Fruit fly (Drosophila melanogaster) whole organism, embryonic: ENCODE measurements around the gene CG14326.

ENCODE experiments used
- ATbp ChIP-seq: fragments of 200-800 bp; sonication (Bioruptor generic); optimal IDR thresholded peaks from 2 replicates; lab custom pipeline; 2017; ENCODE audit warnings: missing biosample characterization, mild to moderate bottlenecking, missing genetic modification characterization, missing genetic modification reagents
- Adf1 ChIP-seq: fragments of 200-800 bp; sonication (Bioruptor generic); IDR thresholded peaks from 2 replicates; pipeline ENCODE4 v1.3.6; 2022; ENCODE audit warnings: missing biosample characterization, missing genetic modification characterization
- Atf-2 ChIP-seq: fragments of 200-800 bp; sonication (Bioruptor generic); optimal IDR thresholded peaks from 2 replicates; lab custom pipeline; 2016; ENCODE audit warnings: missing biosample characterization, missing genetic modification characterization
- CG10274 ChIP-seq: fragments of 200-800 bp; sonication (Bioruptor generic); optimal IDR thresholded peaks from 3 replicates; lab custom pipeline; 2017; ENCODE audit warnings: missing biosample characterization, mild to moderate bottlenecking, missing genetic modification characterization
- CG10654 ChIP-seq: fragments of 200-800 bp; sonication (Bioruptor generic); optimal IDR thresholded peaks from 2 replicates; lab custom pipeline; 2016; ENCODE audit warnings: missing biosample characterization, missing genetic modification characterization
- CG12236 ChIP-seq: fragments of 200-800 bp; sonication (Bioruptor generic); optimal IDR thresholded peaks from 2 replicates; lab custom pipeline; 2016; ENCODE audit warnings: missing biosample characterization, missing genetic modification characterization
- CG12299 ChIP-seq: fragments of 200-800 bp; sonication (Bioruptor generic); optimal IDR thresholded peaks from 2 replicates; lab custom pipeline; 2018; ENCODE audit warnings: missing biosample characterization, mild to moderate bottlenecking, missing genetic modification characterization
- CG12391 ChIP-seq: fragments of 200-800 bp; sonication (Bioruptor generic); optimal IDR thresholded peaks from 3 replicates; lab custom pipeline; 2018; ENCODE audit warnings: missing biosample characterization, mild to moderate bottlenecking, missing genetic modification characterization, moderate library complexity
- CG13296 ChIP-seq: fragments of 200-800 bp; sonication (Bioruptor generic); optimal IDR thresholded peaks from 3 replicates; lab custom pipeline; 2018; ENCODE audit warnings: missing biosample characterization, mild to moderate bottlenecking, missing genetic modification characterization
- CG15269 ChIP-seq: fragments of 200-800 bp; sonication (Bioruptor generic); optimal IDR thresholded peaks from 2 replicates; lab custom pipeline; 2018; ENCODE audit warnings: missing biosample characterization, mild to moderate bottlenecking, missing genetic modification characterization, moderate library complexity
- CG1603 ChIP-seq: fragments of 200-800 bp; sonication (Bioruptor generic); optimal IDR thresholded peaks from 2 replicates; lab custom pipeline; 2019; ENCODE audit warnings: missing biosample characterization, mild to moderate bottlenecking, missing genetic modification characterization, moderate library complexity
- CG16779 ChIP-seq: fragments of 200-800 bp; sonication (Bioruptor generic); IDR thresholded peaks from 2 replicates; pipeline ENCODE4 v1.3.6; 2022; ENCODE audit warnings: missing biosample characterization, missing genetic modification characterization
- CG16815 ChIP-seq: fragments of 200-800 bp; sonication (Bioruptor generic); optimal IDR thresholded peaks from 3 replicates; lab custom pipeline; 2017; ENCODE audit warnings: missing biosample characterization, mild to moderate bottlenecking, missing genetic modification characterization
- CG17328 ChIP-seq: fragments of 200-800 bp; sonication (Bioruptor generic); IDR thresholded peaks from 2 replicates; pipeline ENCODE4 v1.3.6; 2022; ENCODE audit warnings: missing biosample characterization, missing genetic modification characterization
- CG18619 ChIP-seq: fragments of 200-800 bp; sonication (Bioruptor generic); optimal IDR thresholded peaks from 3 replicates; lab custom pipeline; 2017; ENCODE audit warnings: missing biosample characterization, mild to moderate bottlenecking, missing genetic modification characterization
- CG2129 ChIP-seq: fragments of 200-800 bp; sonication (Bioruptor generic); IDR thresholded peaks from 2 replicates; pipeline ENCODE4 v1.3.6; 2022; ENCODE audit warnings: missing biosample characterization, missing genetic modification characterization; ENCODE audit not compliant: partially characterized antibody
- CG33557 ChIP-seq: fragments of 200-800 bp; sonication (Bioruptor generic); optimal IDR thresholded peaks from 2 replicates; lab custom pipeline; 2019; ENCODE audit warnings: missing biosample characterization, mild to moderate bottlenecking, missing genetic modification characterization, moderate library complexity
- CG34376 ChIP-seq: fragments of 200-800 bp; sonication (Bioruptor generic); optimal IDR thresholded peaks from 2 replicates; lab custom pipeline; 2018; ENCODE audit warnings: missing biosample characterization, mild to moderate bottlenecking, missing genetic modification characterization
- CG4404 ChIP-seq: fragments of 200-800 bp; sonication (Bioruptor generic); IDR thresholded peaks from 2 replicates; pipeline ENCODE4 v1.3.6; 2022; ENCODE audit warnings: missing biosample characterization, missing genetic modification characterization
- CG7839 ChIP-seq: fragments of 200-800 bp; sonication (Bioruptor generic); optimal IDR thresholded peaks from 3 replicates; lab custom pipeline; 2018; ENCODE audit warnings: missing biosample characterization, mild to moderate bottlenecking, missing genetic modification characterization, moderate library complexity
- CG7928 ChIP-seq: fragments of 200-800 bp; sonication (Bioruptor generic); optimal IDR thresholded peaks from 2 replicates; lab custom pipeline; 2017; ENCODE audit warnings: missing biosample characterization, mild to moderate bottlenecking, missing genetic modification characterization
- CG9609 ChIP-seq: fragments of 200-800 bp; sonication (Bioruptor generic); optimal IDR thresholded peaks from 3 replicates; lab custom pipeline; 2016; ENCODE audit warnings: missing biosample characterization, missing genetic modification characterization
- D ChIP-seq, 2 experiments: fragments of 200-800 bp in 1 of 2; fragments of >200 bp in 1 of 2; sonication (Bioruptor generic) in 1 of 2; optimal IDR thresholded peaks; 2 replicates in 1 of 2; 3 replicates in 1 of 2; lab custom pipeline; 2017; ENCODE audit warnings: mild to moderate bottlenecking in 1 of 2, missing biosample characterization in 1 of 2, missing genetic modification characterization in 1 of 2, missing genetic modification reagents in 1 of 2
- Dfd ChIP-seq, 2 experiments: fragments of >200 bp; optimal IDR thresholded peaks; 2 replicates each; lab custom pipeline; 2017; ENCODE audit warnings: missing biosample characterization in 2 of 2, missing genetic modification characterization in 2 of 2
- Eip74EF ChIP-seq, 2 experiments: fragments of 200-800 bp in 1 of 2; fragments of >200 bp in 1 of 2; sonication (Bioruptor generic) in 1 of 2; optimal IDR thresholded peaks; 2 replicates each; lab custom pipeline; 2017 to 2019; ENCODE audit warnings: missing biosample characterization in 2 of 2, missing genetic modification characterization in 2 of 2, mild to moderate bottlenecking in 1 of 2, moderate library complexity in 1 of 2
- HLH3B ChIP-seq: fragments of 200-800 bp; sonication (Bioruptor generic); IDR thresholded peaks from 2 replicates; pipeline ENCODE4 v1.3.6; 2022; ENCODE audit warnings: missing biosample characterization, missing genetic modification characterization
- HLH54F ChIP-seq: fragments of 200-800 bp; sonication (Bioruptor generic); optimal IDR thresholded peaks from 3 replicates; lab custom pipeline; 2016; ENCODE audit warnings: missing biosample characterization, missing genetic modification characterization
- HLHmδ ChIP-seq: fragments of 200-800 bp; sonication (Bioruptor generic); optimal IDR thresholded peaks from 2 replicates; lab custom pipeline; 2018; ENCODE audit warnings: missing biosample characterization, mild to moderate bottlenecking, missing genetic modification characterization, moderate library complexity
- Lhr ChIP-seq: fragments of 200-800 bp; sonication (Bioruptor generic); optimal IDR thresholded peaks from 3 replicates; lab custom pipeline; 2017; ENCODE audit warnings: mild to moderate bottlenecking, missing biosample characterization, missing genetic modification reagents, missing genetic modification characterization
- Lim3 ChIP-seq: fragments of 200-800 bp; sonication (Bioruptor generic); IDR thresholded peaks from 2 replicates; pipeline ENCODE4 v1.3.6; 2022; ENCODE audit warnings: missing biosample characterization, missing genetic modification characterization
- Spps ChIP-seq: fragments of 200-800 bp; sonication (Bioruptor generic); optimal IDR thresholded peaks from 2 replicates; lab custom pipeline; 2018; ENCODE audit warnings: missing biosample characterization, mild to moderate bottlenecking, missing genetic modification characterization
- Usf ChIP-seq: fragments of 200-800 bp; sonication (Bioruptor generic); optimal IDR thresholded peaks from 2 replicates; lab custom pipeline; 2017; ENCODE audit warnings: missing genotype, missing biosample characterization, missing genetic modification characterization
- ac ChIP-seq: fragments of 200-800 bp; sonication (Bioruptor generic); optimal IDR thresholded peaks from 3 replicates; lab custom pipeline; 2017; ENCODE audit warnings: missing biosample characterization, mild to moderate bottlenecking, missing genetic modification characterization
- ase ChIP-seq: fragments of 200-800 bp; sonication (Bioruptor generic); IDR thresholded peaks from 3 replicates; pipeline ENCODE4 v1.3.6; 2022; ENCODE audit warnings: missing biosample characterization, missing genetic modification characterization
- az2 ChIP-seq: fragments of 200-800 bp; sonication (Bioruptor generic); optimal IDR thresholded peaks from 3 replicates; lab custom pipeline; 2016; ENCODE audit warnings: missing biosample characterization, missing genetic modification characterization
- bcd ChIP-seq: fragments of 200-800 bp; sonication (Bioruptor generic); optimal IDR thresholded peaks from 2 replicates; lab custom pipeline; 2017; ENCODE audit warnings: missing biosample characterization, mild to moderate bottlenecking, missing genetic modification characterization
- bigmax ChIP-seq: fragments of 200-800 bp; sonication (Bioruptor generic); optimal IDR thresholded peaks from 2 replicates; lab custom pipeline; 2018; ENCODE audit warnings: missing biosample characterization, mild to moderate bottlenecking, missing genetic modification characterization
- cato ChIP-seq: fragments of 200-800 bp; sonication (Bioruptor generic); optimal IDR thresholded peaks from 2 replicates; lab custom pipeline; 2016; ENCODE audit warnings: missing biosample characterization, missing genetic modification characterization, borderline replicate concordance
- ewg ChIP-seq: fragments of 200-800 bp; sonication (Bioruptor generic); optimal IDR thresholded peaks from 3 replicates; lab custom pipeline; 2017; ENCODE audit warnings: mild to moderate bottlenecking, missing biosample characterization, missing genetic modification reagents, missing genetic modification characterization
- fu2 ChIP-seq: fragments of 200-800 bp; sonication (Bioruptor generic); optimal IDR thresholded peaks from 2 replicates; lab custom pipeline; 2016; ENCODE audit warnings: missing biosample characterization, missing genetic modification characterization
- gce ChIP-seq: fragments of 200-800 bp; sonication (Bioruptor generic); IDR thresholded peaks from 3 replicates; pipeline ENCODE4 v1.3.6; 2022; ENCODE audit warnings: missing biosample characterization, missing genetic modification characterization
- grau ChIP-seq: fragments of 200-800 bp; optimal IDR thresholded peaks from 3 replicates; lab custom pipeline; 2019; ENCODE audit warnings: missing biosample characterization, mild to moderate bottlenecking, missing genetic modification characterization, moderate library complexity
- ind ChIP-seq: fragments of 200-800 bp; sonication (Bioruptor generic); optimal IDR thresholded peaks from 3 replicates; lab custom pipeline; 2016; ENCODE audit warnings: missing biosample characterization, missing genetic modification characterization
- odd ChIP-seq: fragments of 200-800 bp; sonication (Bioruptor generic); optimal IDR thresholded peaks from 2 replicates; lab custom pipeline; 2017; ENCODE audit warnings: missing biosample characterization, mild to moderate bottlenecking, missing genetic modification characterization
- so ChIP-seq: fragments of 200-800 bp; sonication (Bioruptor generic); IDR thresholded peaks from 3 replicates; pipeline ENCODE4 v1.3.6; 2022; ENCODE audit warnings: missing biosample characterization, missing genetic modification characterization
- sr ChIP-seq: fragments of 200-800 bp; sonication (Bioruptor generic); IDR thresholded peaks from 3 replicates; pipeline ENCODE4 v1.3.6; 2022; ENCODE audit warnings: missing biosample characterization, missing genetic modification characterization
- unpg ChIP-seq: fragments of 200-800 bp; sonication (Bioruptor generic); optimal IDR thresholded peaks from 3 replicates; lab custom pipeline; 2018; ENCODE audit warnings: missing biosample characterization, mild to moderate bottlenecking, missing genetic modification characterization, moderate library complexity
- vfl ChIP-seq: fragments of 200-800 bp; sonication (Bioruptor generic); optimal IDR thresholded peaks from 2 replicates; lab custom pipeline; 2016; ENCODE audit warnings: missing biosample characterization, missing genetic modification characterization

The CG14326 gene

DNA sequence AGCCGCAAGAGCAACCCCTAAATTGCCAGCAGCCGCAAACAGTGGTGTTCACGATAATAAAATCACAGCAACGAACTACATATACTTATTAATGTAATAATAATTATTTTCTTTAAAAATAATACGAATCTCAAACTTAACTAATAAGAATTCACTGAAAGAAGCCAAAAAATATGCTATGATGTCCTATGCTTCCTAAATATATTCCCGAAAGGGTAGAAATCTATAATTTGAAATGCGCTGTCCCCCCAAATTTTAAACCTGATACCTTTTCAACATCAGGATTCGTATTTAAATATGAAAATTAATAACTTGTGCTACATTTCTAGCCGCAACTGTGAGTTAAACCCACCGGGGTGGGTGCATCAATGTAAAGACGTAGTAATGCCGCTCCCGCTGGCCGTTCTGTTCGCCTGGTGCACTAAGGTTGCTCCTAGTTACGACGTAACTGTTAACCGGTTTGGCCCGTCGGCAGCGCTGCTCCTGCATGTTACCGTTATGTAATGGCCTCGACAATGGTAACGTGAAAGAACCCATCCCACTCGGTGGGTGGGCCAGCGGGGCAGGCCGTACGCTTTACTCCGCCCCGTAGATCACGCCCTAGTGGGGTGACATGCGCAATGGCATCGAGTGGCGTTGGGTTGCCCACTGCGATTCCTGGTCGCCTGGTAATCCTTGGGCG, 14.6 kb upstream of the CG14326 start (continued):
- TF ChIP-seq CG12299, result peak; percentile 85
- peak; percentile 88 for TF ChIP-seq ac (GFP tag; lab: Kevin White, UChicago)
- peak; percentile 9 for TF ChIP-seq Lhr (GFP tag; lab: Kevin White, UChicago)
- TF ChIP-seq gce, result no peak
- TF ChIP-seq Usf (GFP tag; lab: Kevin White, UChicago), result peak; percentile 78
- TF ChIP-seq CG18619, result peak; percentile 88
- peak; percentile 49 for TF ChIP-seq CG1603 (tag; lab: Kevin White, UChicago)
- TF ChIP-seq CG33557 (GFP tag; lab: Kevin White, UChicago), result peak; percentile 85
- peak; percentile 20 for TF ChIP-seq cato (GFP tag; lab: Kevin White, UChicago)
- TF ChIP-seq sr, result no peak
- peak; percentile 79 for TF ChIP-seq Spps (tag; lab: Kevin White, UChicago)
- TF ChIP-seq ATbp (GFP tag; lab: Kevin White, UChicago), result peak; percentile 79
- TF ChIP-seq so (GFP tag; lab: Robert Waterston, UW), result peak; percentile 83
- no peak for TF ChIP-seq vfl (GFP tag; lab: Kevin White, UChicago)
- no peak for TF ChIP-seq bigmax (GFP tag; lab: Kevin White, UChicago)
- peak; percentile 90 for TF ChIP-seq CG4404 (GFP tag; lab: Robert Waterston, UW)
- TF ChIP-seq Atf-2 (GFP tag; lab: Kevin White, UChicago), result peak; percentile 9
- peak; percentile 82 for TF ChIP-seq bcd (GFP tag; lab: Kevin White, UChicago)
- no peak for TF ChIP-seq Dfd (GFP tag; optimal IDR thresholded peaks at IDR 0.05; lab: Kevin White, UChicago)
- peak; percentile 58; the same call in 1 of the 2 replicates for TF ChIP-seq HLH3B (GFP tag; lab: Robert Waterston, UW)
- TF ChIP-seq D (optimal IDR thresholded peaks at IDR 0.05; lab: Kevin White, UChicago), result peak; percentile 5
- TF ChIP-seq D (GFP tag; optimal IDR thresholded peaks at IDR 0.05; lab: Kevin White, UChicago), result peak; percentile 84
- TF ChIP-seq CG7928 (GFP tag; lab: Kevin White, UChicago), result peak; percentile 7
- TF ChIP-seq Eip74EF (GFP tag; optimal IDR thresholded peaks at IDR 0.05; lab: Kevin White, UChicago), result peak in 1 of 2 experiments; percentile 81
- TF ChIP-seq CG12391 (tag; lab: Kevin White, UChicago), result peak; percentile 89
- TF ChIP-seq CG17328, result peak; percentile 78
- peak; percentile 90 for TF ChIP-seq CG7839 (tag; lab: Kevin White, UChicago)
- peak; percentile 85 for TF ChIP-seq CG16815 (GFP tag; lab: Kevin White, UChicago)
- peak; percentile 83 for TF ChIP-seq odd (GFP tag; lab: Kevin White, UChicago)
- TF ChIP-seq ind (GFP tag; lab: Kevin White, UChicago), result peak; percentile 64
- TF ChIP-seq CG16779, result no peak
- peak; percentile 71 for TF ChIP-seq unpg (GFP tag; lab: Kevin White, UChicago)
- no peak; the same call in 2 of the 3 replicates for TF ChIP-seq ase (GFP tag; lab: Robert Waterston, UW)
- TF ChIP-seq grau (tag; lab: Kevin White, UChicago), result peak; percentile 89
- TF ChIP-seq Adf1 (GFP tag; lab: Robert Waterston, UW), result peak; percentile 80; the same call in 1 of the 2 replicates
- peak; percentile 16 for TF ChIP-seq CG34376 (GFP tag; lab: Kevin White, UChicago)
- TF ChIP-seq fu2, result no peak
- TF ChIP-seq Lim3, result no peak
- no peak for TF ChIP-seq HLHmδ (GFP tag; lab: Kevin White, UChicago)
- peak; percentile 59 for TF ChIP-seq CG10654 (GFP tag; lab: Kevin White, UChicago)
- TF ChIP-seq CG12236, result no peak
- TF ChIP-seq CG9609 (GFP tag; lab: Kevin White, UChicago), result no peak
- peak; percentile 86 for TF ChIP-seq CG15269
- TF ChIP-seq CG13296 (GFP tag; lab: Kevin White, UChicago), result peak; percentile 87
- TF ChIP-seq CG2129, result no peak
- peak; percentile 98 for TF ChIP-seq ewg (GFP tag; lab: Kevin White, UChicago)
- TF ChIP-seq CG10274 (GFP tag; lab: Kevin White, UChicago), result peak; percentile 58
- TF ChIP-seq HLH54F, result no peak
- peak; percentile 79 for TF ChIP-seq az2
